Fruit fly (Drosophila melanogaster) whole organism, prepupa: Measurements from ENCODE around the gene CG12009.

Experiments
- CG10669 ChIP-seq: fragments of 200-800 bp; sonication (Bioruptor generic); optimal IDR thresholded peaks from 3 replicates; lab custom pipeline; 2018; ENCODE audit warnings: missing biosample characterization, mild to moderate bottlenecking, missing genetic modification characterization, moderate library complexity
- CG11902 ChIP-seq: fragments of 200-800 bp; sonication (Bioruptor generic); optimal IDR thresholded peaks from 3 replicates; lab custom pipeline; 2016; ENCODE audit warnings: missing biosample characterization, missing genetic modification characterization
- CG16779 ChIP-seq: fragments of 200-800 bp; sonication (Bioruptor generic); optimal IDR thresholded peaks from 3 replicates; lab custom pipeline; 2017; ENCODE audit warnings: missing biosample characterization, mild to moderate bottlenecking, missing genetic modification characterization
- CG3032 ChIP-seq: fragments of 200-800 bp; optimal IDR thresholded peaks from 2 replicates; lab custom pipeline; 2019; ENCODE audit warnings: missing biosample characterization, mild to moderate bottlenecking, missing genetic modification characterization, moderate library complexity
- CG31627 ChIP-seq: fragments of 200-800 bp; sonication (Bioruptor generic); optimal IDR thresholded peaks from 3 replicates; lab custom pipeline; 2016; ENCODE audit warnings: missing biosample characterization, missing genetic modification characterization
- CG34406 ChIP-seq: fragments of 200-800 bp; sonication (Bioruptor generic); optimal IDR thresholded peaks from 3 replicates; lab custom pipeline; 2016; ENCODE audit warnings: missing biosample characterization, missing genetic modification characterization
- CG6163 ChIP-seq: fragments of 200-800 bp; sonication (Bioruptor generic); IDR thresholded peaks from 3 replicates; pipeline ENCODE4 v1.3.6; 2022; ENCODE audit warnings: missing biosample characterization, missing genetic modification characterization
- CG6276 ChIP-seq: fragments of 200-800 bp; sonication (Bioruptor generic); optimal IDR thresholded peaks from 2 replicates; lab custom pipeline; 2017; ENCODE audit warnings: missing biosample characterization, mild to moderate bottlenecking, missing genetic modification characterization
- CG6792 ChIP-seq: fragments of 200-800 bp; sonication (Bioruptor generic); optimal IDR thresholded peaks from 3 replicates; lab custom pipeline; 2016; ENCODE audit warnings: missing biosample characterization, missing genetic modification characterization
- CG6854 ChIP-seq: fragments of 200-800 bp; sonication (Bioruptor generic); optimal IDR thresholded peaks from 2 replicates; lab custom pipeline; 2017; ENCODE audit warnings: missing biosample characterization, mild to moderate bottlenecking, missing genetic modification characterization
- CG8119 ChIP-seq: fragments of 200-800 bp; sonication (Bioruptor generic); IDR thresholded peaks from 3 replicates; pipeline ENCODE4 v1.3.6; 2022; ENCODE audit warnings: missing biosample characterization, missing genetic modification characterization
- CG8319 ChIP-seq: fragments of 200-800 bp; sonication (Bioruptor generic); optimal IDR thresholded peaks from 3 replicates; lab custom pipeline; 2016; ENCODE audit warnings: missing biosample characterization, missing genetic modification characterization
- CG8632 ChIP-seq: fragments of 200-800 bp; sonication (Bioruptor generic); optimal IDR thresholded peaks from 3 replicates; lab custom pipeline; 2016; ENCODE audit warnings: missing biosample characterization, missing genetic modification characterization
- Eip78C ChIP-seq: fragments of 200-800 bp; sonication (Bioruptor generic); peaks from one replicate; lab custom pipeline; 2016; ENCODE audit warnings: missing biosample characterization, missing genetic modification characterization
- Eip93F ChIP-seq: fragments of 200-800 bp; sonication (Bioruptor generic); optimal IDR thresholded peaks from 2 replicates; lab custom pipeline; 2016; ENCODE audit warnings: missing biosample characterization, mild to moderate bottlenecking, missing genetic modification characterization
- Ets21C ChIP-seq: fragments of 200-800 bp; sonication (Bioruptor generic); optimal IDR thresholded peaks from 3 replicates; lab custom pipeline; 2016; ENCODE audit warnings: missing biosample characterization, missing genetic modification characterization
- Gug ChIP-seq: fragments of 200-800 bp; sonication (Bioruptor generic); IDR thresholded peaks from 2 replicates; pipeline ENCODE4 v1.3.6; 2022; ENCODE audit warnings: missing biosample characterization, missing genetic modification characterization
- Hr39 ChIP-seq: fragments of 200-800 bp; sonication (Bioruptor generic); optimal IDR thresholded peaks from 2 replicates; lab custom pipeline; 2016; ENCODE audit warnings: missing biosample characterization, missing genetic modification characterization
- Hr4 ChIP-seq: fragments of 200-800 bp; sonication (Bioruptor generic); optimal IDR thresholded peaks from 3 replicates; lab custom pipeline; 2016; ENCODE audit warnings: missing biosample characterization, missing genetic modification characterization
- Met ChIP-seq: fragments of 200-800 bp; sonication (Bioruptor generic); optimal IDR thresholded peaks from 3 replicates; lab custom pipeline; 2016; ENCODE audit warnings: missing biosample characterization, missing genetic modification characterization
- OdsH ChIP-seq: fragments of 200-800 bp; sonication (Bioruptor generic); optimal IDR thresholded peaks from 3 replicates; lab custom pipeline; 2016; ENCODE audit warnings: missing biosample characterization, missing genetic modification characterization
- Sox14 ChIP-seq: fragments of 200-800 bp; sonication (Bioruptor generic); optimal IDR thresholded peaks from 3 replicates; lab custom pipeline; 2016; ENCODE audit warnings: missing biosample characterization, missing genetic modification characterization
- Sox15 ChIP-seq: fragments of 200-800 bp; sonication (Bioruptor generic); optimal IDR thresholded peaks from 3 replicates; lab custom pipeline; 2016; ENCODE audit warnings: missing biosample characterization, missing genetic modification characterization
- achi ChIP-seq: fragments of 200-800 bp; sonication (Bioruptor generic); optimal IDR thresholded peaks from 3 replicates; lab custom pipeline; 2016; ENCODE audit warnings: missing biosample characterization, missing genetic modification characterization
- acj6 ChIP-seq: fragments of 200-800 bp; sonication (Bioruptor generic); optimal IDR thresholded peaks from 3 replicates; lab custom pipeline; 2016; ENCODE audit warnings: missing biosample characterization, missing genetic modification characterization
- cyc ChIP-seq: fragments of 200-800 bp; sonication (Bioruptor generic); optimal IDR thresholded peaks from 3 replicates; lab custom pipeline; 2016; ENCODE audit warnings: missing biosample characterization, missing genetic modification characterization
- dac ChIP-seq: fragments of 200-800 bp; sonication (Bioruptor generic); optimal IDR thresholded peaks from 2 replicates; lab custom pipeline; 2017; ENCODE audit warnings: missing biosample characterization, mild to moderate bottlenecking, missing genetic modification characterization
- dsx ChIP-seq: fragments of 200-800 bp; optimal IDR thresholded peaks from 3 replicates; lab custom pipeline; 2019; ENCODE audit warnings: missing biosample characterization, mild to moderate bottlenecking, missing genetic modification characterization, moderate library complexity; ENCODE audit not compliant: poor library complexity, severe bottlenecking
- esn ChIP-seq: fragments of 200-800 bp; sonication (Bioruptor generic); optimal IDR thresholded peaks from 2 replicates; lab custom pipeline; 2016; ENCODE audit warnings: missing biosample characterization, mild to moderate bottlenecking, missing genetic modification characterization, moderate library complexity
- fd59A ChIP-seq: fragments of 200-800 bp; sonication (Bioruptor generic); optimal IDR thresholded peaks from 2 replicates; lab custom pipeline; 2017; ENCODE audit warnings: missing biosample characterization, mild to moderate bottlenecking, missing genetic modification characterization, missing genetic modification reagents
- fd85E ChIP-seq: fragments of 200-800 bp; sonication (Bioruptor generic); optimal IDR thresholded peaks from 3 replicates; lab custom pipeline; 2016; ENCODE audit warnings: missing biosample characterization, missing genetic modification characterization
- fkh ChIP-seq: fragments of 200-800 bp; sonication (Bioruptor generic); optimal IDR thresholded peaks from 3 replicates; lab custom pipeline; 2017; ENCODE audit warnings: missing biosample characterization, mild to moderate bottlenecking, missing genetic modification characterization, moderate library complexity
- lz ChIP-seq: fragments of 200-800 bp; sonication (Bioruptor generic); optimal IDR thresholded peaks from 3 replicates; lab custom pipeline; 2016; ENCODE audit warnings: missing biosample characterization, missing genetic modification characterization
- net ChIP-seq: fragments of 200-800 bp; sonication (Bioruptor generic); optimal IDR thresholded peaks from 3 replicates; lab custom pipeline; 2016; ENCODE audit warnings: missing biosample characterization, missing genetic modification characterization
- salr ChIP-seq, 2 experiments: fragments of 200-800 bp; sonication (Bioruptor generic); optimal IDR thresholded peaks; 3 replicates each; lab custom pipeline; 2016 to 2018; ENCODE audit warnings: missing biosample characterization in 2 of 2, missing genetic modification characterization in 2 of 2, mild to moderate bottlenecking in 1 of 2
- svp ChIP-seq: fragments of 200-800 bp; sonication (Bioruptor generic); peaks from one replicate; lab custom pipeline; 2016; ENCODE audit warnings: missing biosample characterization, missing genetic modification characterization
- topi ChIP-seq: fragments of 200-800 bp; sonication (Bioruptor generic); optimal IDR thresholded peaks from 3 replicates; lab custom pipeline; 2016; ENCODE audit warnings: missing biosample characterization, missing genetic modification characterization
- vri ChIP-seq: fragments of 200-800 bp; sonication (Bioruptor generic); optimal IDR thresholded peaks from 3 replicates; lab custom pipeline; 2016; ENCODE audit warnings: missing biosample characterization, mild to moderate bottlenecking, missing genetic modification characterization

CG12009 gene

dm6 chr3L:3316441-3316840 lies 25.2 kb downstream of the CG12009 start, which contains the start of gene Drsl5:
Gene Drsl5, plus strand, starts transcription at chr3L:3316781.
- TF ChIP-seq svp (GFP tag; lab: Kevin White, UChicago) = peak; percentile 74
- no peak for TF ChIP-seq Gug (GFP tag; lab: Robert Waterston, UW)
- TF ChIP-seq fd59A (GFP tag; lab: Kevin White, UChicago) = no peak
- TF ChIP-seq Met (GFP tag; lab: Kevin White, UChicago) = no peak

DNA sequence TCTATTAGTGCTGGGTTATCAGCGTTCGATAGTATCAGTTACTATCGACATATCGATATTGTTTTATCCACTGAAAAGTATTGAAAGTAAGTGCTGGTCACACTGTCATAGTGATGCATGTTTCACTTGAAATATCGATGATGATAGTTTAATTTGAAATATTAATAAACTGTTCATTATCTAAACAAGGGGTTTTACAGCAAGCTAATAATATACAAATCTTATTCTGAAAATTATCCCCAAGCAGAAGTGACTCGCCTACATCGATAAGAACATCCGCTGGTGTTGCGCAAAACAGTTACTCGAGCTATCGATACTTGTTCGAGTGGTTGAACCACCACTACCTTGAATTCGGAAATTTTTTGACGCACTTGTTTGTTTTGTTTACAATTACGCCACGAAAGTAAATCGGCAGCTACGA lies 28.0 kb downstream of the CG12009 start, which contains the start of the genes PIG-C, CG12016 and Dpm2:
PIG-C (minus strand) TSS at position 10 of the 421 bp plus-strand sequence.
CG12016 (plus strand) TSS at position 333 of the 421 bp plus-strand sequence.
Dpm2 (plus strand) TSS at position 333 of the 421 bp plus-strand sequence.
- TF ChIP-seq CG3032 = peak; percentile 74
- TF ChIP-seq achi = peak; percentile 36
- peak; percentile 79 for TF ChIP-seq svp (GFP tag; lab: Kevin White, UChicago)
- TF ChIP-seq Hr4 (GFP tag; lab: Kevin White, UChicago) = peak; percentile 62
- TF ChIP-seq acj6 (GFP tag; lab: Kevin White, UChicago) = peak; percentile 63
- peak; percentile 49 for TF ChIP-seq CG6792
- no peak for TF ChIP-seq Eip93F
- TF ChIP-seq lz (GFP tag; lab: Kevin White, UChicago) = peak; percentile 76
- TF ChIP-seq CG10669 (GFP tag; lab: Kevin White, UChicago) = no peak
- no peak; the same call in 1 of the 3 replicates for TF ChIP-seq CG6163 (GFP tag; lab: Robert Waterston, UW)
- peak; percentile 54 for TF ChIP-seq Sox15 (GFP tag; lab: Kevin White, UChicago)
- peak; percentile 92 for TF ChIP-seq fkh
- TF ChIP-seq Hr39 (GFP tag; lab: Kevin White, UChicago) = peak; percentile 80
- no peak for TF ChIP-seq CG34406 (GFP tag; lab: Kevin White, UChicago)
- peak in 1 of 2 experiments; percentile 33 for TF ChIP-seq salr (GFP tag; optimal IDR thresholded peaks at IDR 0.05; lab: Kevin White, UChicago)
- TF ChIP-seq fd85E (GFP tag; lab: Kevin White, UChicago) = no peak
- no peak for TF ChIP-seq CG6854
- peak; percentile 57 for TF ChIP-seq OdsH (GFP tag; lab: Kevin White, UChicago)
- no peak for TF ChIP-seq CG8119 (GFP tag; lab: Robert Waterston, UW)
- peak; percentile 85 for TF ChIP-seq CG31627 (GFP tag; lab: Kevin White, UChicago)
- TF ChIP-seq vri (GFP tag; lab: Kevin White, UChicago) = peak; percentile 56
- TF ChIP-seq CG8632 (GFP tag; lab: Kevin White, UChicago) = peak; percentile 29
- no peak for TF ChIP-seq CG6276 (GFP tag; lab: Kevin White, UChicago)
- peak; percentile 19 for TF ChIP-seq fd59A (GFP tag; lab: Kevin White, UChicago)
- TF ChIP-seq dsx = peak; percentile 23
- peak; percentile 87 for TF ChIP-seq Eip78C (GFP tag; lab: Kevin White, UChicago)
- peak; percentile 70 for TF ChIP-seq cyc (GFP tag; lab: Kevin White, UChicago)
- peak; percentile 45 for TF ChIP-seq CG11902
- TF ChIP-seq dac = peak; percentile 26
- no peak for TF ChIP-seq net (GFP tag; lab: Kevin White, UChicago)
- peak; percentile 77 for TF ChIP-seq esn
- TF ChIP-seq Met (GFP tag; lab: Kevin White, UChicago) = peak; percentile 71
- peak; percentile 78 for TF ChIP-seq Sox14 (GFP tag; lab: Kevin White, UChicago)
- peak; percentile 65 for TF ChIP-seq Ets21C (GFP tag; lab: Kevin White, UChicago)
- peak; percentile 10 for TF ChIP-seq CG8319 (GFP tag; lab: Kevin White, UChicago)
- TF ChIP-seq Gug (GFP tag; lab: Robert Waterston, UW) = peak; percentile 21; the same call in 1 of the 2 replicates
- TF ChIP-seq topi = peak; percentile 64
- TF ChIP-seq CG16779 (tag; lab: Kevin White, UChicago) = no peak
